Fruit fly (Drosophila melanogaster): ENCODE results near the gene Pcyt2.

Pcyt2 gene

DNA sequence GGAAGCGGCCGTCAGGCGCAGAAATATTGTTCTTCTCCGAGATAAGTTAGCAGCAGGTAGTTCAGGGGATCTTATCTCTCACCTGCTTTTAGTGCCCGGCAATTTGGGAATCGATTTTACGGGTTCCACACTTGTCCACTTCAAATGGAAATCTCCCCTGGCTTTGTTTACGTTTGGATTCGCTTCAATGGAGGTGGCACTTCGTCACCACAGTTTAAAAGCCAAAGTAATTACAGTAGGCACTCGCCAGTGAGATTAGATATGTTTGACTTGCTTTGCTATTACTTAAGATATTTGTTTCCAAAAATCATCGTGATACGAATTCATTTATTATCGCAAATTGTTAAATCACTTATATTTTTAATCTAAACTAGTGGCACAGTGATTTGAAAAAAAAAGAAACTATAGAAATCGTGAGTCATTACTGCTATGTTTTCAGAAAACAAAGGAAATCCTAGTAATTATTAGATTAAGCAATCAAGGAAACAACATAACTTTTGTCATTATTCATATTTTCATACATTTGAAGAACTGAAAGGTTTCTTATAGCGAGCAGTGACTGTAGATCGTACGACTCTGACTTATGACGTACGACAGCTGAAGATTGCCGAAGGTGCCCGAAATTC is 4.8 kb upstream of the Pcyt2 start (continued):
- TF ChIP-seq mirr (GFP tag; optimal IDR thresholded peaks at IDR 0.05) (peak; percentile 46), ssp (GFP tag; IDR thresholded peaks at IDR 0.05) (0 out of 2 replicates have a peak, but pooled peaks have one; percentile 12), klu (GFP tag; IDR thresholded peaks at IDR 0.05) (no peak), Taf1 (GFP tag; IDR thresholded peaks at IDR 0.05) (peak; percentile 17; the same call in 1 of the 2 replicates), CG30403 (GFP tag; optimal IDR thresholded peaks at IDR 0.05) (peak; percentile 80), CG6175 (GFP tag; IDR thresholded peaks at IDR 0.05) (no peak), da (GFP tag; optimal IDR thresholded peaks at IDR 0.05) (no peak), hb (GFP tag; IDR thresholded peaks at IDR 0.05; ENCODE audit: partially characterized antibody) (no peak), tna (GFP tag; IDR thresholded peaks at IDR 0.05; ENCODE audit: partially characterized antibody) (no peak), Med (GFP tag) (peak; percentile 87), ato (GFP tag; IDR thresholded peaks at IDR 0.05; ENCODE audit: partially characterized antibody) (no peak), Ptx1 (GFP tag; IDR thresholded peaks at IDR 0.05) (peak; percentile 36; the same call in 1 of the 2 replicates), Rfx (GFP tag; IDR thresholded peaks at IDR 0.05) (peak; percentile 54; the same call in 1 of the 2 replicates), pfk (GFP tag; optimal IDR thresholded peaks at IDR 0.05) (no peak), ranshi (GFP tag; IDR thresholded peaks at IDR 0.05) (no peak; the same call in 1 of the 2 replicates), crp (GFP tag; optimal IDR thresholded peaks at IDR 0.05) (no peak), CG3995 (GFP tag; optimal IDR thresholded peaks at IDR 0.05) (peak; percentile 24), cwo (GFP tag; optimal IDR thresholded peaks at IDR 0.05) (no peak), cad (GFP tag; optimal IDR thresholded peaks at IDR 0.05) (peak; percentile 33), scrt (GFP tag; optimal IDR thresholded peaks at IDR 0.05) (peak; percentile 50), CG12071 (GFP tag; optimal IDR thresholded peaks at IDR 0.05) (no peak), Eip74EF (GFP tag; optimal IDR thresholded peaks at IDR 0.05) (no peak), Scr (GFP tag; IDR thresholded peaks at IDR 0.05; ENCODE audit: partially characterized antibody) (no peak), HmgD (GFP tag; optimal IDR thresholded peaks at IDR 0.05) (no peak), vfl (GFP tag; optimal IDR thresholded peaks at IDR 0.05) (no peak), emc (GFP tag; optimal IDR thresholded peaks at IDR 0.05) (no peak), crol (GFP tag; IDR thresholded peaks at IDR 0.05) (no peak), CG2712 (tag; optimal IDR thresholded peaks at IDR 0.05) (peak; percentile 55), CG7271 (tag; optimal IDR thresholded peaks at IDR 0.05) (no peak), CG3281 (GFP tag; optimal IDR thresholded peaks at IDR 0.05) (peak; percentile 81), CG3726 (GFP tag; IDR thresholded peaks at IDR 0.05) (no peak), CG14860 (GFP tag; IDR thresholded peaks at IDR 0.05; ENCODE audit: partially characterized antibody) (no peak)

DNA sequence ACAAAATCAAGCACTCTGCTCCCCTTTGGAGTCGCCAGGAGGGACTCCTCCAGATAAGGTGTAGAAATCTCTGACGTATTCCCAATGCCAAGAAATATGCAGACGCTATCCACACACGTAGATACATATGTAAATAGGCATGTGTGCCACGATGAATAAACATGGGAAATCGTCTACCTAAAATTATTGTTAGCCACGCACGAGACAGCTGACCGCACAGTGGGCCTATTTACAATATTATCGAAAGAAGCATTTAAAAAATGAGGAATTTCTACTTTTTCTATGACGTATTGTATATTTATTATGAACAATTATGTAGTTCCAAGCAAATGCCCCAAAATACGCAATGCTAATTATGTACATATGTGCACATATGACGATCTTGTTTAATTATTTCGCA is 4.1 kb upstream of the Pcyt2 start:
- TF ChIP-seq fd102C (GFP tag; optimal IDR thresholded peaks at IDR 0.05) (peak; percentile 72), CG18599 (GFP tag; optimal IDR thresholded peaks at IDR 0.05) (peak; percentile 11), CG17361 (GFP tag; IDR thresholded peaks at IDR 0.05) (no peak), CG3995 (GFP tag; optimal IDR thresholded peaks at IDR 0.05) (no peak), CG15601 (tag; optimal IDR thresholded peaks at IDR 0.05) (no peak), CG6654 (GFP tag; optimal IDR thresholded peaks at IDR 0.05) (no peak), nerfin-2 (GFP tag; IDR thresholded peaks at IDR 0.05; ENCODE audit: partially characterized antibody) (no peak), hb (GFP tag; IDR thresholded peaks at IDR 0.05; ENCODE audit: partially characterized antibody) (no peak), CG10959 (GFP tag; IDR thresholded peaks at IDR 0.05) (no peak), lmd (GFP tag; IDR thresholded peaks at IDR 0.05) (peak; percentile 23; the same call in 1 of the 2 replicates), CG14965 (GFP tag; optimal IDR thresholded peaks at IDR 0.05; ENCODE audit: borderline replicate concordance) (no peak), CG15269 (tag; optimal IDR thresholded peaks at IDR 0.05) (peak; percentile 42), NfI (GFP tag; optimal IDR thresholded peaks at IDR 0.05) (no peak), gro (GFP tag; optimal IDR thresholded peaks at IDR 0.05) (no peak), stc (GFP tag; IDR thresholded peaks at IDR 0.05) (peak; percentile 30; the same call in 1 of the 2 replicates), Med (GFP tag) (peak; percentile 77), nau (GFP tag; optimal IDR thresholded peaks at IDR 0.05) (no peak), trem (tag; optimal IDR thresholded peaks at IDR 0.05) (no peak), Opbp (GFP tag; IDR thresholded peaks at IDR 0.05; ENCODE audit: partially characterized antibody) (no peak), Poxn (GFP tag; IDR thresholded peaks at IDR 0.05) (no peak), Oli (tag; optimal IDR thresholded peaks at IDR 0.05) (peak; percentile 39)

Measured in whole organism, embryonic.